Fruit fly (Drosophila melanogaster) whole organism, embryonic: ENCODE results near the gene CG33934.

Experiments used
- ATbp ChIP-seq: fragments of 200-800 bp; sonication (Bioruptor generic); optimal IDR thresholded peaks from 2 replicates; lab custom pipeline; 2017; ENCODE audit warnings: missing biosample characterization, mild to moderate bottlenecking, missing genetic modification characterization, missing genetic modification reagents
- Adf1 ChIP-seq: fragments of 200-800 bp; sonication (Bioruptor generic); IDR thresholded peaks from 2 replicates; pipeline ENCODE4 v1.3.6; 2022; ENCODE audit warnings: missing biosample characterization, missing genetic modification characterization
- C15 ChIP-seq: fragments of 200-800 bp; sonication (Bioruptor generic); IDR thresholded peaks from 3 replicates; pipeline ENCODE4 v1.3.6; 2022; ENCODE audit warnings: missing biosample characterization, missing genetic modification characterization
- CG10274 ChIP-seq: fragments of 200-800 bp; sonication (Bioruptor generic); optimal IDR thresholded peaks from 3 replicates; lab custom pipeline; 2017; ENCODE audit warnings: missing biosample characterization, mild to moderate bottlenecking, missing genetic modification characterization
- CG10543 ChIP-seq: fragments of 200-800 bp; sonication (Bioruptor generic); optimal IDR thresholded peaks from 3 replicates; lab custom pipeline; 2017; ENCODE audit warnings: missing biosample characterization, mild to moderate bottlenecking, missing genetic modification characterization, moderate library complexity
- CG10565 ChIP-seq: fragments of 200-800 bp; sonication (Bioruptor generic); optimal IDR thresholded peaks from 3 replicates; lab custom pipeline; 2016; ENCODE audit warnings: missing biosample characterization, mild to moderate bottlenecking, missing genetic modification characterization
- CG11398 ChIP-seq: fragments of 200-800 bp; sonication (Bioruptor generic); optimal IDR thresholded peaks from 2 replicates; lab custom pipeline; 2016; ENCODE audit warnings: missing biosample characterization, missing genetic modification characterization
- CG12071 ChIP-seq: fragments of 200-800 bp; sonication (Bioruptor generic); optimal IDR thresholded peaks from 3 replicates; lab custom pipeline; 2018; ENCODE audit warnings: missing biosample characterization, mild to moderate bottlenecking, missing genetic modification characterization
- CG12104 ChIP-seq: fragments of 200-800 bp; sonication (Bioruptor generic); optimal IDR thresholded peaks from 3 replicates; lab custom pipeline; 2016; ENCODE audit warnings: missing biosample characterization, missing genetic modification characterization
- CG12744 ChIP-seq: fragments of 200-800 bp; sonication (Bioruptor generic); optimal IDR thresholded peaks from 2 replicates; lab custom pipeline; 2016; ENCODE audit warnings: missing biosample characterization, missing genetic modification characterization
- CG13296 ChIP-seq: fragments of 200-800 bp; sonication (Bioruptor generic); optimal IDR thresholded peaks from 3 replicates; lab custom pipeline; 2018; ENCODE audit warnings: missing biosample characterization, mild to moderate bottlenecking, missing genetic modification characterization
- CG13424 ChIP-seq: fragments of 200-800 bp; sonication (Bioruptor generic); optimal IDR thresholded peaks from 2 replicates; lab custom pipeline; 2019; ENCODE audit warnings: missing biosample characterization, mild to moderate bottlenecking, missing genetic modification characterization, moderate library complexity
- CG14710 ChIP-seq: fragments of 200-800 bp; sonication (Bioruptor generic); optimal IDR thresholded peaks from 3 replicates; lab custom pipeline; 2019; ENCODE audit warnings: missing biosample characterization, mild to moderate bottlenecking, missing genetic modification characterization, moderate library complexity
- CG16813 ChIP-seq: fragments of 200-800 bp; sonication (Bioruptor generic); IDR thresholded peaks from 3 replicates; pipeline ENCODE4 v1.3.6; 2022; ENCODE audit warnings: missing biosample characterization, missing genetic modification characterization; ENCODE audit not compliant: partially characterized antibody
- CG17385 ChIP-seq: fragments of 200-800 bp; sonication (Bioruptor generic); optimal IDR thresholded peaks from 3 replicates; lab custom pipeline; 2018; ENCODE audit warnings: missing biosample characterization, mild to moderate bottlenecking, missing genetic modification characterization
- CG30403 ChIP-seq: fragments of 200-800 bp; sonication (Bioruptor generic); optimal IDR thresholded peaks from 3 replicates; lab custom pipeline; 2016; ENCODE audit warnings: missing biosample characterization, missing genetic modification characterization
- CG31365 ChIP-seq: fragments of 200-800 bp; sonication (Bioruptor generic); optimal IDR thresholded peaks from 2 replicates; lab custom pipeline; 2018; ENCODE audit warnings: missing biosample characterization, mild to moderate bottlenecking, missing genetic modification characterization
- CG33213 ChIP-seq: fragments of 200-800 bp; sonication (Bioruptor generic); optimal IDR thresholded peaks from 3 replicates; lab custom pipeline; 2016; ENCODE audit warnings: missing biosample characterization, missing genetic modification characterization
- CG42726 ChIP-seq: fragments of 200-800 bp; sonication (Bioruptor generic); IDR thresholded peaks from 2 replicates; pipeline ENCODE4 v1.3.6; 2022; ENCODE audit warnings: missing biosample characterization, missing genetic modification characterization; ENCODE audit not compliant: partially characterized antibody
- CG4360 ChIP-seq: fragments of 200-800 bp; sonication (Bioruptor generic); IDR thresholded peaks from 2 replicates; pipeline ENCODE4 v1.3.6; 2022; ENCODE audit warnings: missing biosample characterization, missing genetic modification characterization
- CG8089 ChIP-seq: fragments of 200-800 bp; sonication (Bioruptor generic); optimal IDR thresholded peaks from 3 replicates; lab custom pipeline; 2016; ENCODE audit warnings: missing biosample characterization, missing genetic modification characterization
- CG8290 ChIP-seq, 3 experiments: fragments of 200-800 bp; sonication (Bioruptor generic); optimal IDR thresholded peaks; 2 replicates each; lab custom pipeline; 2016 to 2019; ENCODE audit warnings: missing biosample characterization in 3 of 3, missing genetic modification characterization in 3 of 3, mild to moderate bottlenecking in 2 of 3, moderate library complexity in 1 of 3
- CG9817 ChIP-seq: fragments of 200-800 bp; sonication (Bioruptor generic); optimal IDR thresholded peaks from 2 replicates; lab custom pipeline; 2018; ENCODE audit warnings: missing biosample characterization, mild to moderate bottlenecking, missing genetic modification characterization, moderate library complexity
- CHES-1-like ChIP-seq: fragments of 200-800 bp; sonication (Bioruptor generic); optimal IDR thresholded peaks from 2 replicates; lab custom pipeline; 2016; ENCODE audit warnings: missing biosample characterization, missing genetic modification characterization
- Dek ChIP-seq: fragments of 200-800 bp; sonication (Bioruptor generic); optimal IDR thresholded peaks from 3 replicates; lab custom pipeline; 2019; ENCODE audit warnings: missing biosample characterization, mild to moderate bottlenecking, missing genetic modification characterization, moderate library complexity
- Dip2 ChIP-seq: fragments of 200-800 bp; sonication (Bioruptor generic); IDR thresholded peaks from 2 replicates; pipeline ENCODE4 v1.3.6; 2022; ENCODE audit warnings: missing biosample characterization, missing genetic modification characterization
- Ets65A ChIP-seq: fragments of 200-800 bp; sonication (Bioruptor generic); peaks from one replicate; lab custom pipeline; 2016; ENCODE audit warnings: missing biosample characterization, missing genetic modification characterization
- Ets97D ChIP-seq: fragments of 200-800 bp; sonication (Bioruptor generic); optimal IDR thresholded peaks from 3 replicates; lab custom pipeline; 2016; ENCODE audit warnings: missing biosample characterization, missing genetic modification characterization
- Fer2 ChIP-seq: fragments of 200-800 bp; sonication (Bioruptor generic); optimal IDR thresholded peaks from 2 replicates; lab custom pipeline; 2018; ENCODE audit warnings: missing biosample characterization, mild to moderate bottlenecking, missing genetic modification characterization, moderate library complexity
- Gsc ChIP-seq: fragments of 200-800 bp; sonication (Bioruptor generic); IDR thresholded peaks from 2 replicates; pipeline ENCODE4 v1.3.6; 2022; ENCODE audit warnings: missing biosample characterization, missing genetic modification characterization
- Hr39 ChIP-seq: fragments of >200 bp; optimal IDR thresholded peaks from 2 replicates; lab custom pipeline; 2017
- MBD-R2 ChIP-seq: fragments of 200-800 bp; sonication (Bioruptor generic); IDR thresholded peaks from 2 replicates; pipeline ENCODE4 v1.3.6; 2022; ENCODE audit warnings: missing biosample characterization, missing genetic modification characterization
- Mrtf ChIP-seq: fragments of 200-800 bp; sonication (Bioruptor generic); IDR thresholded peaks from 3 replicates; pipeline ENCODE4 v1.3.6; 2022; ENCODE audit warnings: missing biosample characterization, missing genetic modification characterization
- Side ChIP-seq: fragments of 200-800 bp; sonication (Bioruptor generic); optimal IDR thresholded peaks from 2 replicates; lab custom pipeline; 2016; ENCODE audit warnings: missing biosample characterization, missing genetic modification characterization
- bcd ChIP-seq: fragments of 200-800 bp; sonication (Bioruptor generic); optimal IDR thresholded peaks from 2 replicates; lab custom pipeline; 2017; ENCODE audit warnings: missing biosample characterization, mild to moderate bottlenecking, missing genetic modification characterization
- caup ChIP-seq: fragments of 200-800 bp; sonication (Bioruptor generic); optimal IDR thresholded peaks from 3 replicates; lab custom pipeline; 2017; ENCODE audit warnings: missing biosample characterization, mild to moderate bottlenecking, missing genetic modification characterization, moderate library complexity; ENCODE audit not compliant: severe bottlenecking
- chif ChIP-seq, 2 experiments: fragments of 200-800 bp; sonication (Bioruptor generic); optimal IDR thresholded peaks; 3 replicates each; lab custom pipeline; 2016; ENCODE audit warnings: missing biosample characterization in 2 of 2, missing genetic modification characterization in 2 of 2
- exex ChIP-seq: fragments of 200-800 bp; sonication (Bioruptor generic); optimal IDR thresholded peaks from 4 replicates; lab custom pipeline; 2018; ENCODE audit warnings: missing biosample characterization, mild to moderate bottlenecking, missing genetic modification characterization, moderate library complexity
- lab ChIP-seq: fragments of 200-800 bp; sonication (Bioruptor generic); optimal IDR thresholded peaks from 3 replicates; lab custom pipeline; 2017; ENCODE audit warnings: missing biosample characterization, missing genetic modification characterization, mild to moderate bottlenecking, moderate library complexity, missing genetic modification reagents
- onecut ChIP-seq: fragments of 200-800 bp; sonication (Bioruptor generic); IDR thresholded peaks from 2 replicates; pipeline ENCODE4 v1.3.6; 2022; ENCODE audit warnings: missing biosample characterization, missing genetic modification characterization
- org-1 ChIP-seq: fragments of 200-800 bp; sonication (Bioruptor generic); optimal IDR thresholded peaks from 2 replicates; lab custom pipeline; 2017; ENCODE audit warnings: missing biosample characterization, missing genetic modification characterization
- schlank ChIP-seq: fragments of 200-800 bp; sonication (Bioruptor generic); optimal IDR thresholded peaks from 2 replicates; lab custom pipeline; 2018; ENCODE audit warnings: missing biosample characterization, mild to moderate bottlenecking, missing genetic modification characterization
- shn ChIP-seq: fragments of 200-800 bp; sonication (Bioruptor generic); optimal IDR thresholded peaks from 3 replicates; lab custom pipeline; 2016; ENCODE audit warnings: missing biosample characterization, missing genetic modification characterization
- tap ChIP-seq: fragments of 200-800 bp; optimal IDR thresholded peaks from 3 replicates; lab custom pipeline; 2019; ENCODE audit warnings: missing biosample characterization, mild to moderate bottlenecking, missing genetic modification characterization, moderate library complexity
- trem ChIP-seq: fragments of 200-800 bp; optimal IDR thresholded peaks from 3 replicates; lab custom pipeline; 2019; ENCODE audit warnings: missing biosample characterization, mild to moderate bottlenecking, missing genetic modification characterization, moderate library complexity
- tup ChIP-seq: fragments of 200-800 bp; sonication (Bioruptor generic); optimal IDR thresholded peaks from 2 replicates; lab custom pipeline; 2016; ENCODE audit warnings: missing biosample characterization, mild to moderate bottlenecking, missing genetic modification characterization, moderate library complexity
- unpg ChIP-seq: fragments of 200-800 bp; sonication (Bioruptor generic); optimal IDR thresholded peaks from 3 replicates; lab custom pipeline; 2018; ENCODE audit warnings: missing biosample characterization, mild to moderate bottlenecking, missing genetic modification characterization, moderate library complexity
- wek ChIP-seq: fragments of 200-800 bp; sonication (Bioruptor generic); optimal IDR thresholded peaks from 3 replicates; lab custom pipeline; 2018; ENCODE audit warnings: missing biosample characterization, mild to moderate bottlenecking, missing genetic modification characterization, moderate library complexity
- wor ChIP-seq: fragments of 200-800 bp; sonication (Bioruptor generic); IDR thresholded peaks from 2 replicates; pipeline ENCODE4 v1.3.6; 2022; ENCODE audit warnings: missing biosample characterization, missing genetic modification characterization
- zen ChIP-seq: fragments of 200-800 bp; sonication (Bioruptor generic); optimal IDR thresholded peaks from 3 replicates; lab custom pipeline; 2018; ENCODE audit warnings: missing biosample characterization, mild to moderate bottlenecking, missing genetic modification characterization, moderate library complexity

The CG33934 gene

dm6 chr3R:20035887-20036286, 6.7 kb upstream of the CG33934 start, which contains the start of gene Regnase-1 (continued):
- TF ChIP-seq Side (GFP tag; lab: Kevin White, UChicago) = peak; percentile 92
- peak; percentile 96 for TF ChIP-seq CG13296 (GFP tag; lab: Kevin White, UChicago)
- no peak for TF ChIP-seq Dip2 (GFP tag; lab: Robert Waterston, UW)
- peak; percentile 71; the same call in 2 of the 3 replicates for TF ChIP-seq Mrtf
- peak; percentile 90 for TF ChIP-seq CG9817 (tag; lab: Kevin White, UChicago)
- peak; percentile 78 for TF ChIP-seq CG30403 (GFP tag; lab: Kevin White, UChicago)
- TF ChIP-seq caup (GFP tag; lab: Kevin White, UChicago) = peak; percentile 98
- peak; percentile 64 for TF ChIP-seq tup (GFP tag; lab: Kevin White, UChicago)
- peak; percentile 99 for TF ChIP-seq Ets65A (GFP tag; lab: Kevin White, UChicago)
- peak; percentile 99 for TF ChIP-seq CG17385 (GFP tag; lab: Kevin White, UChicago)
- peak; percentile 86 for TF ChIP-seq CG31365 (tag; lab: Kevin White, UChicago)
- peak; percentile 93 for TF ChIP-seq unpg
- peak; percentile 87 for TF ChIP-seq tap (tag; lab: Kevin White, UChicago)
- no peak for TF ChIP-seq Hr39 (lab: Kevin White, UChicago)
- peak; percentile 78 for TF ChIP-seq CG13424 (tag; lab: Kevin White, UChicago)
- peak; percentile 83 for TF ChIP-seq org-1 (GFP tag; lab: Kevin White, UChicago)
- peak; percentile 98 for TF ChIP-seq lab (GFP tag; lab: Kevin White, UChicago)
- TF ChIP-seq Adf1 = peak; percentile 73; the same call in 1 of the 2 replicates
- TF ChIP-seq C15 = peak; percentile 75; the same call in 2 of the 3 replicates
- peak; percentile 92 for TF ChIP-seq CG10543 (GFP tag; lab: Kevin White, UChicago)
- TF ChIP-seq CG14710 (tag; lab: Kevin White, UChicago) = peak; percentile 91
- peak; percentile 93 for TF ChIP-seq shn (GFP tag; lab: Kevin White, UChicago)
- TF ChIP-seq onecut (GFP tag; lab: Robert Waterston, UW) = peak; percentile 88
- peak; percentile 95 for TF ChIP-seq bcd (GFP tag; lab: Kevin White, UChicago)
- TF ChIP-seq wek (GFP tag; lab: Kevin White, UChicago) = peak; percentile 92
- TF ChIP-seq CHES-1-like (GFP tag; lab: Kevin White, UChicago) = peak; percentile 89
- no peak for TF ChIP-seq CG10565 (GFP tag; lab: Kevin White, UChicago)
- peak; percentile 70 for TF ChIP-seq exex (tag; lab: Kevin White, UChicago)
- no peak for TF ChIP-seq Gsc (GFP tag; lab: Robert Waterston, UW)
- TF ChIP-seq zen (tag; lab: Kevin White, UChicago) = peak; percentile 83
- peak; percentile 96 for TF ChIP-seq MBD-R2 (GFP tag; lab: Robert Waterston, UW)
- peak; percentile 94 for TF ChIP-seq ATbp
- TF ChIP-seq CG12071 (GFP tag; lab: Kevin White, UChicago) = peak; percentile 95
- peak; percentile 79 for TF ChIP-seq CG10274
- TF ChIP-seq CG4360 (GFP tag; lab: Robert Waterston, UW) = peak; percentile 58; the same call in 1 of the 2 replicates
- TF ChIP-seq Dek (tag; lab: Kevin White, UChicago) = peak; percentile 80
- peak; percentile 88 for TF ChIP-seq CG11398
- TF ChIP-seq CG33213 (GFP tag; lab: Kevin White, UChicago) = peak; percentile 92
- TF ChIP-seq Fer2 (tag; lab: Kevin White, UChicago) = peak; percentile 91
- peak; percentile 80 to 93 for TF ChIP-seq chif (GFP tag; optimal IDR thresholded peaks at IDR 0.05; lab: Kevin White, UChicago)
- TF ChIP-seq CG12104 (GFP tag; lab: Kevin White, UChicago) = peak; percentile 90
- TF ChIP-seq CG8290 (GFP tag; optimal IDR thresholded peaks at IDR 0.05; lab: Kevin White, UChicago) = peak; percentile 91
- peak; percentile 87 to 97 for TF ChIP-seq CG8290 (tag; optimal IDR thresholded peaks at IDR 0.05; lab: Kevin White, UChicago)
- TF ChIP-seq CG12744 = peak; percentile 90
- peak; percentile 55 for TF ChIP-seq wor (GFP tag; lab: Robert Waterston, UW)
- TF ChIP-seq Ets97D (GFP tag; lab: Kevin White, UChicago) = peak; percentile 100
- TF ChIP-seq CG16813 = peak; percentile 96
- TF ChIP-seq CG8089 (GFP tag; lab: Kevin White, UChicago) = peak; percentile 90
- peak; percentile 97 for TF ChIP-seq trem
- TF ChIP-seq CG42726 = peak; percentile 94
- peak; percentile 91 for TF ChIP-seq schlank (tag; lab: Kevin White, UChicago)
